Fruit fly (Drosophila melanogaster) whole organism, embryonic: ENCODE data around the gene Trim9.

Experiments used
- Abd-B ChIP-seq: fragments of 200-800 bp; sonication (Bioruptor generic); optimal IDR thresholded peaks from 2 replicates; lab custom pipeline; 2018; ENCODE audit warnings: missing biosample characterization, mild to moderate bottlenecking, missing genetic modification characterization, moderate library complexity
- Ada2b ChIP-seq: fragments of 200-800 bp; sonication (Bioruptor generic); IDR thresholded peaks from 2 replicates; pipeline ENCODE4 v1.3.6; 2022; ENCODE audit warnings: missing biosample characterization, missing genetic modification characterization
- CG10147 ChIP-seq: fragments of 200-800 bp; sonication (Bioruptor generic); optimal IDR thresholded peaks from 2 replicates; lab custom pipeline; 2019; ENCODE audit warnings: missing biosample characterization, mild to moderate bottlenecking, missing genetic modification characterization, moderate library complexity
- CG11723 ChIP-seq: fragments of 200-800 bp; sonication (Bioruptor generic); optimal IDR thresholded peaks from 2 replicates; lab custom pipeline; 2017; ENCODE audit warnings: missing biosample characterization, mild to moderate bottlenecking, missing genetic modification characterization
- CG12155 ChIP-seq: fragments of 200-800 bp; sonication (Bioruptor generic); optimal IDR thresholded peaks from 3 replicates; lab custom pipeline; 2016; ENCODE audit warnings: missing biosample characterization, missing genetic modification characterization
- CG12744 ChIP-seq: fragments of 200-800 bp; sonication (Bioruptor generic); optimal IDR thresholded peaks from 2 replicates; lab custom pipeline; 2016; ENCODE audit warnings: missing biosample characterization, missing genetic modification characterization
- CG12942 ChIP-seq: fragments of 200-800 bp; sonication (Bioruptor generic); optimal IDR thresholded peaks from 3 replicates; lab custom pipeline; 2016; ENCODE audit warnings: missing biosample characterization, missing genetic modification characterization
- CG13287 ChIP-seq: fragments of 200-800 bp; sonication (Bioruptor generic); IDR thresholded peaks from 2 replicates; pipeline ENCODE4 v1.3.6; 2022; ENCODE audit warnings: missing biosample characterization, missing genetic modification characterization; ENCODE audit not compliant: partially characterized antibody
- CG14014 ChIP-seq: fragments of 200-800 bp; sonication (Bioruptor generic); IDR thresholded peaks from 2 replicates; pipeline ENCODE4 v1.3.6; 2022; ENCODE audit warnings: missing biosample characterization, missing genetic modification characterization
- CG15601 ChIP-seq: fragments of 200-800 bp; sonication (Bioruptor generic); optimal IDR thresholded peaks from 3 replicates; lab custom pipeline; 2019; ENCODE audit warnings: missing biosample characterization, mild to moderate bottlenecking, missing genetic modification characterization, moderate library complexity
- CG16863 ChIP-seq: fragments of 200-800 bp; sonication (Bioruptor generic); optimal IDR thresholded peaks from 3 replicates; lab custom pipeline; 2016; ENCODE audit warnings: missing biosample characterization, missing genetic modification characterization
- CG18011 ChIP-seq: fragments of 200-800 bp; sonication (Bioruptor generic); optimal IDR thresholded peaks from 2 replicates; lab custom pipeline; 2017; ENCODE audit warnings: missing biosample characterization, missing genetic modification characterization, mild to moderate bottlenecking, moderate library complexity, missing genotype
- CG1832 ChIP-seq: fragments of 200-800 bp; sonication (Bioruptor generic); optimal IDR thresholded peaks from 2 replicates; lab custom pipeline; 2017; ENCODE audit warnings: missing biosample characterization, mild to moderate bottlenecking, missing genetic modification characterization, inconsistent platforms
- CG18599 ChIP-seq: fragments of 200-800 bp; sonication (Bioruptor generic); optimal IDR thresholded peaks from 3 replicates; lab custom pipeline; 2017; ENCODE audit warnings: missing biosample characterization, missing genetic modification characterization, mild to moderate bottlenecking, moderate library complexity, missing genetic modification reagents
- CG18764 ChIP-seq: fragments of 200-800 bp; sonication (Bioruptor generic); optimal IDR thresholded peaks from 3 replicates; lab custom pipeline; 2016; ENCODE audit warnings: missing biosample characterization, missing genetic modification characterization
- CG2129 ChIP-seq: fragments of 200-800 bp; sonication (Bioruptor generic); IDR thresholded peaks from 2 replicates; pipeline ENCODE4 v1.3.6; 2022; ENCODE audit warnings: missing biosample characterization, missing genetic modification characterization; ENCODE audit not compliant: partially characterized antibody
- CG2712 ChIP-seq: fragments of 200-800 bp; optimal IDR thresholded peaks from 3 replicates; lab custom pipeline; 2019; ENCODE audit warnings: missing biosample characterization, mild to moderate bottlenecking, missing genetic modification characterization, moderate library complexity
- CG2875 ChIP-seq: fragments of 200-800 bp; sonication (Bioruptor generic); optimal IDR thresholded peaks from 2 replicates; lab custom pipeline; 2017; ENCODE audit warnings: missing biosample characterization, mild to moderate bottlenecking, missing genetic modification characterization, missing genetic modification reagents
- CG34422 ChIP-seq: fragments of 200-800 bp; sonication (Bioruptor generic); IDR thresholded peaks from 3 replicates; pipeline ENCODE4 v1.3.6; 2022; ENCODE audit warnings: missing biosample characterization, missing genetic modification characterization
- CG3995 ChIP-seq: fragments of 200-800 bp; sonication (Bioruptor generic); optimal IDR thresholded peaks from 3 replicates; lab custom pipeline; 2016; ENCODE audit warnings: missing biosample characterization, missing genetic modification characterization
- CG4730 ChIP-seq: fragments of 200-800 bp; sonication (Bioruptor generic); IDR thresholded peaks from 2 replicates; pipeline ENCODE4 v1.3.6; 2022; ENCODE audit warnings: missing biosample characterization, missing genetic modification characterization
- CG4854 ChIP-seq: fragments of 200-800 bp; sonication (Bioruptor generic); optimal IDR thresholded peaks from 2 replicates; lab custom pipeline; 2016; ENCODE audit warnings: missing biosample characterization, missing genetic modification characterization, inconsistent platforms
- CG5180 ChIP-seq: fragments of 200-800 bp; sonication (Bioruptor generic); optimal IDR thresholded peaks from 3 replicates; lab custom pipeline; 2017; ENCODE audit warnings: missing biosample characterization, missing genetic modification characterization, mild to moderate bottlenecking, moderate library complexity, missing genetic modification reagents
- CG7987 ChIP-seq: fragments of 200-800 bp; sonication (Bioruptor generic); optimal IDR thresholded peaks from 2 replicates; lab custom pipeline; 2018; ENCODE audit warnings: missing biosample characterization, mild to moderate bottlenecking, missing genetic modification characterization, moderate library complexity
- CG8281 ChIP-seq: fragments of 200-800 bp; sonication (Bioruptor generic); optimal IDR thresholded peaks from 2 replicates; lab custom pipeline; 2018; ENCODE audit warnings: missing biosample characterization, mild to moderate bottlenecking, missing genetic modification characterization, moderate library complexity
- CG8290 ChIP-seq, 3 experiments: fragments of 200-800 bp; sonication (Bioruptor generic); optimal IDR thresholded peaks; 2 replicates each; lab custom pipeline; 2016 to 2019; ENCODE audit warnings: missing biosample characterization in 3 of 3, missing genetic modification characterization in 3 of 3, mild to moderate bottlenecking in 2 of 3, moderate library complexity in 1 of 3
- CG8924 ChIP-seq: fragments of 200-800 bp; optimal IDR thresholded peaks from 3 replicates; lab custom pipeline; 2019; ENCODE audit warnings: missing biosample characterization, mild to moderate bottlenecking, missing genetic modification characterization, moderate library complexity
- CG9727 ChIP-seq: fragments of 200-800 bp; sonication (Bioruptor generic); optimal IDR thresholded peaks from 3 replicates; lab custom pipeline; 2017; ENCODE audit warnings: missing biosample characterization, mild to moderate bottlenecking, missing genetic modification characterization
- CG9932 ChIP-seq: fragments of 200-800 bp; sonication (Bioruptor generic); IDR thresholded peaks from 2 replicates; pipeline ENCODE4 v1.3.6; 2022; ENCODE audit warnings: missing biosample characterization, missing genetic modification characterization
- CTCF ChIP-seq: fragments of 200-800 bp; sonication (Bioruptor generic); optimal IDR thresholded peaks from 2 replicates; lab custom pipeline; 2017; ENCODE audit warnings: missing biosample characterization, mild to moderate bottlenecking, missing genetic modification characterization, moderate library complexity
- Doc2 ChIP-seq: fragments of 200-800 bp; sonication (Bioruptor generic); IDR thresholded peaks from 2 replicates; pipeline ENCODE4 v1.3.6; 2022; ENCODE audit warnings: missing biosample characterization, missing genetic modification characterization
- HLH4C ChIP-seq: fragments of 200-800 bp; sonication (Bioruptor generic); IDR thresholded peaks from 3 replicates; pipeline ENCODE4 v1.3.6; 2022; ENCODE audit warnings: missing biosample characterization, missing genetic modification characterization; ENCODE audit not compliant: partially characterized antibody
- Lhr ChIP-seq: fragments of 200-800 bp; sonication (Bioruptor generic); optimal IDR thresholded peaks from 3 replicates; lab custom pipeline; 2017; ENCODE audit warnings: mild to moderate bottlenecking, missing biosample characterization, missing genetic modification reagents, missing genetic modification characterization
- NFAT ChIP-seq: fragments of 200-800 bp; sonication (Bioruptor generic); IDR thresholded peaks from 2 replicates; pipeline ENCODE4 v1.3.6; 2022; ENCODE audit warnings: missing biosample characterization, missing genetic modification characterization
- ap ChIP-seq: fragments of 200-800 bp; sonication (Bioruptor generic); IDR thresholded peaks from 2 replicates; pipeline ENCODE4 v1.3.6; 2022; ENCODE audit warnings: missing biosample characterization, missing genetic modification characterization
- bbx ChIP-seq: fragments of 200-800 bp; sonication (Bioruptor generic); IDR thresholded peaks from 2 replicates; pipeline ENCODE4 v1.3.6; 2022; ENCODE audit warnings: missing biosample characterization, missing genetic modification characterization; ENCODE audit not compliant: partially characterized antibody
- dan ChIP-seq: fragments of 200-800 bp; sonication (Bioruptor generic); IDR thresholded peaks from 2 replicates; pipeline ENCODE4 v1.3.6; 2022; ENCODE audit warnings: missing biosample characterization, missing genetic modification characterization
- dmrt99B ChIP-seq: fragments of 200-800 bp; sonication (Bioruptor generic); optimal IDR thresholded peaks from 2 replicates; lab custom pipeline; 2018; ENCODE audit warnings: missing biosample characterization, mild to moderate bottlenecking, missing genetic modification characterization, moderate library complexity
- exex ChIP-seq: fragments of 200-800 bp; sonication (Bioruptor generic); optimal IDR thresholded peaks from 4 replicates; lab custom pipeline; 2018; ENCODE audit warnings: missing biosample characterization, mild to moderate bottlenecking, missing genetic modification characterization, moderate library complexity
- gro ChIP-seq: fragments of 200-800 bp; sonication (Bioruptor generic); optimal IDR thresholded peaks from 2 replicates; lab custom pipeline; 2016; ENCODE audit warnings: missing biosample characterization, missing genetic modification characterization
- hbn ChIP-seq: fragments of 200-800 bp; sonication (Bioruptor generic); IDR thresholded peaks from 2 replicates; pipeline ENCODE4 v1.3.6; 2022; ENCODE audit warnings: missing biosample characterization, missing genetic modification characterization; ENCODE audit not compliant: partially characterized antibody
- insv ChIP-seq, 2 experiments: fragments of 200-800 bp; sonication (Bioruptor generic); optimal IDR thresholded peaks; 3 replicates each; lab custom pipeline; 2016 to 2018; ENCODE audit warnings: missing biosample characterization in 2 of 2, missing genetic modification characterization in 2 of 2
- kah ChIP-seq: fragments of 200-800 bp; sonication (Bioruptor generic); optimal IDR thresholded peaks from 2 replicates; lab custom pipeline; 2018; ENCODE audit warnings: missing biosample characterization, mild to moderate bottlenecking, missing genetic modification characterization
- onecut ChIP-seq: fragments of 200-800 bp; sonication (Bioruptor generic); IDR thresholded peaks from 2 replicates; pipeline ENCODE4 v1.3.6; 2022; ENCODE audit warnings: missing biosample characterization, missing genetic modification characterization
- slbo ChIP-seq: fragments of 200-800 bp; sonication (Bioruptor generic); IDR thresholded peaks from 2 replicates; pipeline ENCODE4 v1.3.6; 2022; ENCODE audit warnings: missing biosample characterization, missing genetic modification characterization
- slp2 ChIP-seq: fragments of 200-800 bp; sonication (Bioruptor generic); optimal IDR thresholded peaks from 2 replicates; lab custom pipeline; 2016; ENCODE audit warnings: missing biosample characterization, missing genetic modification characterization
- yki ChIP-seq: fragments of >200 bp; optimal IDR thresholded peaks from 3 replicates; lab custom pipeline; 2018
- z ChIP-seq: fragments of 200-800 bp; sonication (Bioruptor generic); IDR thresholded peaks from 3 replicates; pipeline ENCODE4 v1.3.6; 2022; ENCODE audit warnings: missing biosample characterization, missing genetic modification characterization
- zfh1 ChIP-seq: fragments of 200-800 bp; sonication (Bioruptor generic); IDR thresholded peaks from 3 replicates; pipeline ENCODE4 v1.3.6; 2022; ENCODE audit warnings: missing biosample characterization, missing genetic modification characterization

The Trim9 gene

dm6 chr2L:10506557-10507252, 38.0 kb upstream of the Trim9 start, which contains the start of the genes Myo31DF and CG6094 (continued):
- TF ChIP-seq CG18764: no peak
- TF ChIP-seq CG1832: no peak
- TF ChIP-seq insv (GFP tag; optimal IDR thresholded peaks at IDR 0.05; lab: Kevin White, UChicago): peak in 1 of 2 experiments; percentile 90
- TF ChIP-seq gro (GFP tag; lab: Kevin White, UChicago): peak; percentile 38
- peak; percentile 65 for TF ChIP-seq slbo (GFP tag; lab: Robert Waterston, UW)
- peak; percentile 55 for TF ChIP-seq CG7987 (GFP tag; lab: Kevin White, UChicago)
- no peak for TF ChIP-seq Ada2b
- peak; percentile 89 for TF ChIP-seq Lhr (GFP tag; lab: Kevin White, UChicago)
- TF ChIP-seq dan (GFP tag; lab: Robert Waterston, UW): no peak
- TF ChIP-seq CG12942 (GFP tag; lab: Kevin White, UChicago): peak; percentile 6
- TF ChIP-seq CG11723 (GFP tag; lab: Kevin White, UChicago): no peak
- no peak for TF ChIP-seq onecut (GFP tag; lab: Robert Waterston, UW)
- 0 out of 3 replicates have a peak, but pooled peaks have one; percentile 10 for TF ChIP-seq HLH4C (GFP tag; lab: Robert Waterston, UW)
- TF ChIP-seq CG12155 (GFP tag; lab: Kevin White, UChicago): peak; percentile 50
- no peak for TF ChIP-seq CG12744 (GFP tag; lab: Kevin White, UChicago)
- peak; percentile 36 for TF ChIP-seq kah
- 0 out of 3 replicates have a peak, but pooled peaks have one; percentile 24 for TF ChIP-seq zfh1 (GFP tag; lab: Robert Waterston, UW)
- peak; percentile 65 for TF ChIP-seq bbx (GFP tag; lab: Robert Waterston, UW)
- no peak for TF ChIP-seq CG3995 (GFP tag; lab: Kevin White, UChicago)
- TF ChIP-seq exex (tag; lab: Kevin White, UChicago): peak; percentile 19
- TF ChIP-seq CG8290 (GFP tag; optimal IDR thresholded peaks at IDR 0.05; lab: Kevin White, UChicago): no peak
- peak in 1 of 2 experiments; percentile 81 for TF ChIP-seq CG8290 (tag; optimal IDR thresholded peaks at IDR 0.05; lab: Kevin White, UChicago)
- no peak for TF ChIP-seq CG10147 (GFP tag; lab: Kevin White, UChicago)
- no peak for TF ChIP-seq Doc2 (GFP tag; lab: Robert Waterston, UW)
- TF ChIP-seq ap (GFP tag; lab: Robert Waterston, UW): no peak
- peak; percentile 27 for TF ChIP-seq CG18011 (GFP tag; lab: Kevin White, UChicago)
- no peak for TF ChIP-seq CG4730 (GFP tag; lab: Robert Waterston, UW)
- TF ChIP-seq CG34422: peak; percentile 81; the same call in 1 of the 3 replicates
- no peak for TF ChIP-seq CG8281
- TF ChIP-seq CG9727 (GFP tag; lab: Kevin White, UChicago): peak; percentile 33
- no peak for TF ChIP-seq z (GFP tag; lab: Robert Waterston, UW)
- TF ChIP-seq CG5180 (GFP tag; lab: Kevin White, UChicago): peak; percentile 90
- TF ChIP-seq hbn (GFP tag; lab: Robert Waterston, UW): no peak
- peak; percentile 79 for TF ChIP-seq CG15601
- peak; percentile 31; the same call in 1 of the 2 replicates for TF ChIP-seq CG13287
- 0 out of 2 replicates have a peak, but pooled peaks have one; percentile 26 for TF ChIP-seq CG14014 (GFP tag; lab: Robert Waterston, UW)
- TF ChIP-seq CG2712 (tag; lab: Kevin White, UChicago): peak; percentile 41
- TF ChIP-seq Abd-B (GFP tag; lab: Kevin White, UChicago): peak; percentile 49
- peak; percentile 9 for TF ChIP-seq CG8924 (tag; lab: Kevin White, UChicago)
- no peak for TF ChIP-seq yki
- no peak for TF ChIP-seq CG2875
- peak; percentile 55 for TF ChIP-seq CG9932
- TF ChIP-seq NFAT (GFP tag; lab: Robert Waterston, UW): peak; percentile 49; the same call in 1 of the 2 replicates
- peak; percentile 1 for TF ChIP-seq CG18599 (GFP tag; lab: Kevin White, UChicago)
- TF ChIP-seq CTCF (GFP tag; lab: Kevin White, UChicago): peak; percentile 75
- no peak for TF ChIP-seq CG2129 (GFP tag; lab: Robert Waterston, UW)
- no peak for TF ChIP-seq CG4854 (GFP tag; lab: Kevin White, UChicago)
- no peak for TF ChIP-seq CG16863 (GFP tag; lab: Kevin White, UChicago)
- no peak for TF ChIP-seq slp2 (GFP tag; lab: Kevin White, UChicago)
- no peak for TF ChIP-seq dmrt99B (tag; lab: Kevin White, UChicago)
